Worm (Caenorhabditis elegans) whole organism, late embryonic: ENCODE data around the gene dnc-4.

Experiments used
- T23F11.4 ChIP-seq: fragments of 200-800 bp; sonication (Bioruptor generic); optimal IDR thresholded peaks from 2 replicates; lab custom pipeline; 2018; ENCODE audit warnings: mild to moderate bottlenecking, missing genetic modification characterization, missing compliant biosample characterization
- ama-1 ChIP-seq: fragments of 150-350 bp; optimal IDR thresholded peaks from 2 replicates; lab custom pipeline; 2014
- ceh-18 ChIP-seq: sonication (generic microtip); optimal IDR thresholded peaks from 2 replicates; lab custom pipeline; 2016; ENCODE audit warnings: missing genetic modification characterization, missing compliant biosample characterization
- ceh-2 ChIP-seq: sonication (generic microtip); optimal IDR thresholded peaks from 2 replicates; lab custom pipeline; 2016; ENCODE audit warnings: missing genotype, missing genetic modification characterization, missing compliant biosample characterization
- ceh-31 ChIP-seq: sonication (generic microtip); optimal IDR thresholded peaks from 2 replicates; lab custom pipeline; 2016; ENCODE audit warnings: missing genetic modification characterization, missing compliant biosample characterization
- ceh-6 ChIP-seq: fragments of 200-800 bp; sonication (Bioruptor generic); optimal IDR thresholded peaks from 2 replicates; lab custom pipeline; 2018; ENCODE audit warnings: mild to moderate bottlenecking, missing genetic modification characterization, missing compliant biosample characterization
- nfya-1 ChIP-seq: sonication (generic microtip); optimal IDR thresholded peaks from 2 replicates; lab custom pipeline; 2017; ENCODE audit warnings: missing genetic modification characterization, mild to moderate bottlenecking, missing compliant biosample characterization, antibody characterized with exemption, moderate library complexity
- npax-4 ChIP-seq: sonication (generic microtip); optimal IDR thresholded peaks from 2 replicates; lab custom pipeline; 2016; ENCODE audit warnings: missing genetic modification characterization, missing compliant biosample characterization
- pag-3 ChIP-seq: sonication (generic microtip); optimal IDR thresholded peaks from 2 replicates; lab custom pipeline; 2016; ENCODE audit warnings: missing compliant biosample characterization, missing genetic modification characterization, borderline replicate concordance
- rnt-1 ChIP-seq: sonication (generic microtip); optimal IDR thresholded peaks from 2 replicates; lab custom pipeline; 2016; ENCODE audit warnings: missing genetic modification characterization, missing compliant biosample characterization
- sox-4 ChIP-seq: sonication (generic microtip); optimal IDR thresholded peaks from 2 replicates; lab custom pipeline; 2017; ENCODE audit warnings: mild to moderate bottlenecking, missing genetic modification characterization, inconsistent platforms, missing compliant biosample characterization
- tbx-2 ChIP-seq: sonication (generic microtip); optimal IDR thresholded peaks from 2 replicates; lab custom pipeline; 2016; ENCODE audit warnings: missing genetic modification characterization, missing compliant biosample characterization

DNA sequence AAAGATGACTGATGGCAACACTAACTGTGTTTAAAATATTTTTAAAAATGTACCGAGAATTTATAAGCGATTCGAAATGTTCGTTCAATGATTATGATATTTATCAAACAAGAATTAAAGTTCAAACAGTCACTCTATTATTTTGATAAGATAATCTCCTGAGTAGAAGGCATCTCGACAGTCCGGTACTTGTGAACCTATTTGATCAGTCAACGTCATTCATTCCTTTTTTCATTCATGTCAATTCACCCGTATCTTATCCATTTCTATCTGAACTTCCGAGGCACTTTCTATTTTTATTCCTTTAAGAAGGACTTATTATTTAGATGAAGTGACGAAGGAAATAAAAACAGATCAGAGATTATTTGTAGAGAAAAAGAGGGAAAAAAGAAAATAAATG is 25.0 kb upstream of the dnc-4 start, which contains the start of gene nhr-258:
- TF ChIP-seq ceh-6 (GFP tag; lab: Kevin White, UChicago) (no peak), ceh-18 (tag; lab: Kevin White, UChicago) (no peak), ama-1 (lab: Kevin White, UChicago) (no peak), rnt-1 (tag; lab: Kevin White, UChicago) (no peak), sox-4 (tag; lab: Kevin White, UChicago) (no peak), ceh-31 (tag; lab: Kevin White, UChicago) (no peak), T23F11.4 (GFP tag; lab: Kevin White, UChicago) (no peak), tbx-2 (tag; lab: Kevin White, UChicago) (no peak), ceh-2 (tag; lab: Kevin White, UChicago) (no peak), npax-4 (tag; lab: Kevin White, UChicago) (no peak), pag-3 (no peak), nfya-1 (tag; lab: Kevin White, UChicago) (no peak)
